Worm (Caenorhabditis elegans): ENCODE results near the gene fbxb-74.

fbxb-74 gene

DNA sequence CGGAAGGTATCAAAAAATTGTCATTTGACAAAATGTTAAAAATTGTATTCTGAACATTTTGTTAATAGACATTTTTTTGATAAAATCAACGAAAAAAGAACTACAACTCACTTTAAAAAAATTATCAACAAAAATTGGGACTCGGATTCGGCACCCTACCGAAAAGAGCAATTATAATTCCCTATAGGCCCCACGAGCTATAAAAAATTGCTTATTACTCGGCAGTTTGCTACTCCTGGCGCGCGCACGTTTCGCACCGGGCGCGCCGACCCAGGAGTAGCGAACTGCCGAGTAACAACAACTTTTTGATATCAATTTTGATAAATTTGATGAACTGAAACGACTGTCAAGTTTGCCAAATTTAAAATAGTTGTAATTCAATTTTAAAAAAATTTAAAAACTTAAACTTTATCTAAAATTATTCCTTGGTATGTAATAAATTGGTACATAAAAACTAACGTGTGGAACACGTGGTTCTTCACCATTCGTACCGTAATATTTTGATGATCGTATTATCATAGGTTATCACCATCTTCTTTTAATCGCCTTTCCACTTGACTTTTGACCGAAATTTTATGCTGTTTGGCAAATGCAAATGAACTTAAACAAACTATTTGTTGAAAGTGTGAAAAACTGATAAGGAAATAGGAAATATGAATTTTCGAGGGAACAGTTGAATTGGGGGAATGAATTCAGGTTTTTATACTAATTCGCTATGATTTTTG, 36.4 kb upstream of the fbxb-74 start:
- TF ChIP-seq nhr-20 (tag; optimal IDR thresholded peaks at IDR 0.05): peak; percentile 24
- TF ChIP-seq nhr-90 (tag; optimal IDR thresholded peaks at IDR 0.05; ENCODE audit: poor library complexity): peak; percentile 32
- peak; percentile 18 for TF ChIP-seq lin-14 (GFP tag; optimal IDR thresholded peaks at IDR 0.05)
- TF ChIP-seq snu-23 (GFP tag; optimal IDR thresholded peaks at IDR 0.05): peak; percentile 17
- no peak for TF ChIP-seq zip-4 (GFP tag; optimal IDR thresholded peaks at IDR 0.05)
- TF ChIP-seq nhr-71 (tag; optimal IDR thresholded peaks at IDR 0.05): peak; percentile 39
- TF ChIP-seq elt-2 (tag; optimal IDR thresholded peaks at IDR 0.05): peak; percentile 77
- TF ChIP-seq lin-35 (GFP tag; optimal IDR thresholded peaks at IDR 0.05): peak in 1 of 2 experiments; percentile 43
- peak; percentile 33 for TF ChIP-seq lir-3 (tag; optimal IDR thresholded peaks at IDR 0.05; ENCODE audit: poor library complexity)
- no peak for TF ChIP-seq efl-1 (optimal IDR thresholded peaks at IDR 0.05)
- TF ChIP-seq efl-1 (GFP tag; optimal IDR thresholded peaks at IDR 0.05 in 1 of 2): peak in 1 of 2 experiments; percentile 45
- TF ChIP-seq nhr-19 (GFP tag; conservative IDR thresholded peaks at IDR 0.05): peak; percentile 28
- TF ChIP-seq dpl-1 (GFP tag; optimal IDR thresholded peaks at IDR 0.05): no peak
- peak in 1 of 2 experiments; percentile 47 for TF ChIP-seq lsy-2 (tag; optimal IDR thresholded peaks at IDR 0.05)
- no peak for TF ChIP-seq tlp-1 (tag; optimal IDR thresholded peaks at IDR 0.05)

DNA sequence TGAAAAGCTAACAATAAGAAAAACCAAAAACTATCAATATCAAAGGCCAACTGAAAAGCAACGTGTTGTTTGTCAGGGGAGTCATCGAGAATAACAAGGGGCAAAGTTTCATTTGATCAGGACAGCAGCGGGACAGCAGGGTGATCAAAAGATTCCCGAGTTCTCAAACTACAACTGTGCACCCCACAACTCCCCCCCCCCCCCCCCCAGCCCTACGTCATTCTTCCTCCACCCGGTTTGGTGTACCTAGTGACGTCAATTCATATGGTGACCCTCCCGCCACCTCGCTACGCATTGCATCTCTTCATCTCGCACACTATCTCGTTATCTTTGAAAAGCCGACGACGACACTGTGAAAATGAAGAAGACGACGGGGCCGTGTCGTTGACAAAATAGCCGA, 34.7 kb upstream of the fbxb-74 start:
- TF ChIP-seq nhr-85 (tag) (peak; percentile 1), aha-1 (tag; optimal IDR thresholded peaks at IDR 0.05) (no peak), lin-14 (GFP tag; optimal IDR thresholded peaks at IDR 0.05) (peak; percentile 45), nhr-71 (tag; optimal IDR thresholded peaks at IDR 0.05) (peak; percentile 30), vab-15 (tag; optimal IDR thresholded peaks at IDR 0.05) (no peak), efl-1 (optimal IDR thresholded peaks at IDR 0.05) (no peak), efl-1 (GFP tag; optimal IDR thresholded peaks at IDR 0.05 in 1 of 2) (peak in 1 of 2 experiments; percentile 55), nhr-19 (GFP tag; conservative IDR thresholded peaks at IDR 0.05) (peak; percentile 27; the same call in 1 of the 2 replicates)

DNA sequence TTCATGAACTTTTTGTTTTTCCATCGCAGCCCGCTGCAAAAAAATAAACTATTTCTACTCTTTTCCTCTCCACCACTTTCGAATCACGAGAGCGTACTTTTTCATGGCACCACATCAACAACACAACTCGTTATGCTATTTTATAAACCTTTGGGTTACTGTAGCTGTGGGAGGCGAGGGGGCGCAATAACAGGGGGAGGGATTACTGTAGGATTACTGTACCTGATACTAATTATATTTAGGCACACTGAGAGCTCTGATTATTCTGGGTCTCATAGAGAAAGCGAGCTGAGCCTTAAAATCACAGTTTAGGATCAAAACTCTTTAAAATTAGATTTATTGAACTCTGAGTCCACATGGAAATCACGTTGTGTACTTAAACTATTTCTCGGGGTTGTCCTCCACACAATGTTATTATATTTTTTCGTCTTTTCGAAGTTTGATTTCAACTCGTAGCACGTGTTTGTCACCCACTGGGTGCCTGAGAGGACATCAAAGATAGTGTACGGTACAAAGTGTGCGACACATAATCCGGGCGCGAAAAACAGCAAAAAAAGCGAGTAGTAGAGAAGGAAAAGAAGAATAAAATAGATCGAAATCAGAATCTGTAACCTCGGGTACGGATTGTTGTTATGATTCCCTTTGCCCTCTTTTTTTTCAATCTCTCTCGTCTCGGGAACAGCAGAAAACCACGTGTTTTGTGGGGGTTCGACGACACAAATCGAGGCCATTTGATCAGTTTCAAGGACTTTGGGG, 33.5 kb upstream of the fbxb-74 start:
- TF ChIP-seq ama-1 (optimal IDR thresholded peaks at IDR 0.05): peak; percentile 36
- TF ChIP-seq C04F5.9 (tag; optimal IDR thresholded peaks at IDR 0.05): peak; percentile 6
- peak; percentile 7 to 36 (median 9) for TF ChIP-seq dpl-1 (GFP tag; optimal IDR thresholded peaks at IDR 0.05)
- TF ChIP-seq lsy-2 (tag; optimal IDR thresholded peaks at IDR 0.05): peak in 1 of 2 experiments; percentile 62
- TF ChIP-seq rnt-1 (tag; optimal IDR thresholded peaks at IDR 0.05): peak; percentile 28
- TF ChIP-seq lin-15B (tag; optimal IDR thresholded peaks at IDR 0.05): no peak
- peak; percentile 44 for TF ChIP-seq elt-2 (tag; optimal IDR thresholded peaks at IDR 0.05)
- peak; percentile 25 for TF ChIP-seq tbx-2 (tag; optimal IDR thresholded peaks at IDR 0.05)
- TF ChIP-seq lin-35 (GFP tag; optimal IDR thresholded peaks at IDR 0.05): peak; percentile 17 to 68
- TF ChIP-seq nhr-11 (tag; optimal IDR thresholded peaks at IDR 0.05): no peak
- TF ChIP-seq mef-2 (tag; optimal IDR thresholded peaks at IDR 0.05): no peak
- TF ChIP-seq nhr-20 (tag; optimal IDR thresholded peaks at IDR 0.05): peak; percentile 86
- no peak for TF ChIP-seq sox-4 (tag; optimal IDR thresholded peaks at IDR 0.05)
- peak; percentile 80 for TF ChIP-seq snu-23 (GFP tag; optimal IDR thresholded peaks at IDR 0.05)
- TF ChIP-seq elt-3 (tag; optimal IDR thresholded peaks at IDR 0.05): peak in 3 of 6 experiments; percentile 17 to 82 (median 33)
- TF ChIP-seq xbp-1 (tag; optimal IDR thresholded peaks at IDR 0.05): peak; percentile 19
- TF ChIP-seq ceh-88 (GFP tag; IDR thresholded peaks at IDR 0.05): 0 out of 2 replicates have a peak, but pooled peaks have one; percentile 32
- TF ChIP-seq nhr-77 (tag; optimal IDR thresholded peaks at IDR 0.05): no peak
- peak; percentile 42 for TF ChIP-seq pag-3 (tag; optimal IDR thresholded peaks at IDR 0.05; ENCODE audit: borderline replicate concordance, insufficient read depth)
- TF ChIP-seq nhr-47 (tag; optimal IDR thresholded peaks at IDR 0.05): peak; percentile 44
- peak; percentile 45 for TF ChIP-seq mep-1 (tag; optimal IDR thresholded peaks at IDR 0.05)
- TF ChIP-seq snpc-4 (tag; optimal IDR thresholded peaks at IDR 0.05): no peak
- TF ChIP-seq fkh-4 (tag; optimal IDR thresholded peaks at IDR 0.05; ENCODE audit: borderline replicate concordance): no peak
- peak; percentile 71 for TF ChIP-seq nhr-90 (tag; optimal IDR thresholded peaks at IDR 0.05; ENCODE audit: poor library complexity)
- peak in 1 of 2 experiments; percentile 23 for TF ChIP-seq efl-1 (optimal IDR thresholded peaks at IDR 0.05)
- TF ChIP-seq efl-1 (GFP tag; optimal IDR thresholded peaks at IDR 0.05 in 1 of 2): peak; percentile 37 to 93
- peak; percentile 77 for TF ChIP-seq nhr-71 (tag; optimal IDR thresholded peaks at IDR 0.05)
- peak in 1 of 2 experiments; percentile 89 for TF ChIP-seq mdl-1 (tag; optimal IDR thresholded peaks at IDR 0.05)
- no peak for TF ChIP-seq C34B4.2 (tag; optimal IDR thresholded peaks at IDR 0.05)
- no peak for TF ChIP-seq aha-1 (tag; optimal IDR thresholded peaks at IDR 0.05)
- peak; percentile 91 for TF ChIP-seq lin-14 (GFP tag; optimal IDR thresholded peaks at IDR 0.05)
- TF ChIP-seq ztf-4 (tag; optimal IDR thresholded peaks at IDR 0.05): peak; percentile 30
- peak; percentile 50 for TF ChIP-seq nhr-19 (GFP tag; conservative IDR thresholded peaks at IDR 0.05)
- TF ChIP-seq nhr-85 (tag): peak; percentile 98
- TF ChIP-seq swsn-7 (tag; optimal IDR thresholded peaks at IDR 0.05): no peak
- TF ChIP-seq blmp-1 (tag; optimal IDR thresholded peaks at IDR 0.05): peak; percentile 81
- peak; percentile 6 for TF ChIP-seq lin-13 (GFP tag; optimal IDR thresholded peaks at IDR 0.05)
- peak; percentile 3 for TF ChIP-seq unc-130 (tag; optimal IDR thresholded peaks at IDR 0.05)

Data from whole organism, L1 larva.